Fruit fly (Drosophila melanogaster): ENCODE measurements around the gene par-6.

The par-6 gene

dm6 chrX:17696637-17697036, 6.5 kb upstream of the par-6 start (continued):
- peak; percentile 21 for TF ChIP-seq OdsH (GFP tag; optimal IDR thresholded peaks at IDR 0.05)
- TF ChIP-seq Sp1 (GFP tag; optimal IDR thresholded peaks at IDR 0.05) = peak; percentile 79

dm6 chrX:17697266-17697665, 5.9 kb upstream of the par-6 start:
- TF ChIP-seq br (GFP tag; optimal IDR thresholded peaks at IDR 0.05) = peak; percentile 3
- TF ChIP-seq ey (GFP tag; optimal IDR thresholded peaks at IDR 0.05) = no peak
- no peak for TF ChIP-seq GATAd (GFP tag; optimal IDR thresholded peaks at IDR 0.05)
- peak; percentile 30 for TF ChIP-seq HLH106 (tag; optimal IDR thresholded peaks at IDR 0.05)

dm6 chrX:17697703-17698145, 5.4 kb upstream of the par-6 start:
- TF ChIP-seq Vsx2 (GFP tag; optimal IDR thresholded peaks at IDR 0.05; ENCODE audit: partially characterized antibody) = peak; percentile 57
- no peak for TF ChIP-seq OdsH (GFP tag; optimal IDR thresholded peaks at IDR 0.05)

dm6 chrX:17698436-17698835, 4.7 kb upstream of the par-6 start, which contains the start of gene chas:
Gene chas, minus strand, starts transcription at chrX:17698730.
- TF ChIP-seq dl (GFP tag; optimal IDR thresholded peaks at IDR 0.05; ENCODE audit: insufficient read depth in 1 of 2, partially characterized antibody in 2 of 2) (peak in 1 of 2 experiments; percentile 36), sage (GFP tag; optimal IDR thresholded peaks at IDR 0.05) (no peak), Dif (GFP tag; optimal IDR thresholded peaks at IDR 0.05; ENCODE audit: partially characterized antibody) (peak; percentile 64)

- TF ChIP-seq Dfd (GFP tag; optimal IDR thresholded peaks at IDR 0.05) = no peak
- TF ChIP-seq CrebA (GFP tag; optimal IDR thresholded peaks at IDR 0.05; ENCODE audit: borderline replicate concordance) = no peak
- peak; percentile 40 for TF ChIP-seq tai (GFP tag; optimal IDR thresholded peaks at IDR 0.05)
- peak; percentile 84 for TF ChIP-seq sv (GFP tag; optimal IDR thresholded peaks at IDR 0.05)
- peak; percentile 86 for TF ChIP-seq dmrt93B (GFP tag; optimal IDR thresholded peaks at IDR 0.05)
- TF ChIP-seq foxo (GFP tag; optimal IDR thresholded peaks at IDR 0.05) = peak in 1 of 2 experiments; percentile 88
- TF ChIP-seq br (GFP tag; optimal IDR thresholded peaks at IDR 0.05) = peak; percentile 89
- TF ChIP-seq ey (GFP tag; optimal IDR thresholded peaks at IDR 0.05) = peak; percentile 83
- TF ChIP-seq Vsx2 (GFP tag; optimal IDR thresholded peaks at IDR 0.05; ENCODE audit: partially characterized antibody) = no peak
- peak; percentile 81 for TF ChIP-seq rgr (GFP tag; optimal IDR thresholded peaks at IDR 0.05)
- TF ChIP-seq HLH106 (tag; optimal IDR thresholded peaks at IDR 0.05) = peak; percentile 90
- TF ChIP-seq Mio (GFP tag; optimal IDR thresholded peaks at IDR 0.05) = no peak
- TF ChIP-seq Hnf4 (GFP tag; optimal IDR thresholded peaks at IDR 0.05) = peak; percentile 83
- TF ChIP-seq brk (GFP tag; optimal IDR thresholded peaks at IDR 0.05) = peak; percentile 42
- TF ChIP-seq Myc (optimal IDR thresholded peaks at IDR 0.05) = no peak
- no peak for TF ChIP-seq Hr83 (GFP tag; optimal IDR thresholded peaks at IDR 0.05; ENCODE audit: poor library complexity, severe bottlenecking)
- peak; percentile 81 for TF ChIP-seq CG9705 (GFP tag; optimal IDR thresholded peaks at IDR 0.05)
- peak; percentile 91 for TF ChIP-seq fru (GFP tag; optimal IDR thresholded peaks at IDR 0.05)
- peak; percentile 79 for TF ChIP-seq psq (GFP tag; optimal IDR thresholded peaks at IDR 0.05)
- TF ChIP-seq OdsH (GFP tag; optimal IDR thresholded peaks at IDR 0.05) = peak; percentile 81
- peak; percentile 38 for TF ChIP-seq dsf (GFP tag; optimal IDR thresholded peaks at IDR 0.05; ENCODE audit: borderline replicate concordance)
- peak; percentile 73 for TF ChIP-seq CG32264 (GFP tag; optimal IDR thresholded peaks at IDR 0.05)
- TF ChIP-seq sage (GFP tag; optimal IDR thresholded peaks at IDR 0.05) = peak; percentile 41
- TF ChIP-seq Rel (GFP tag; optimal IDR thresholded peaks at IDR 0.05) = no peak
- peak; percentile 35 for TF ChIP-seq Rel (tag; optimal IDR thresholded peaks at IDR 0.05)
- TF ChIP-seq woc (GFP tag; optimal IDR thresholded peaks at IDR 0.05) = peak; percentile 95
- TF ChIP-seq dl (GFP tag; optimal IDR thresholded peaks at IDR 0.05; ENCODE audit: insufficient read depth in 1 of 2, partially characterized antibody in 2 of 2) = no peak
- peak; percentile 88 for TF ChIP-seq h (GFP tag; optimal IDR thresholded peaks at IDR 0.05)
- TF ChIP-seq Jra (GFP tag; optimal IDR thresholded peaks at IDR 0.05) = peak; percentile 78
- no peak for TF ChIP-seq lola (GFP tag; optimal IDR thresholded peaks at IDR 0.05)
- peak; percentile 92 for TF ChIP-seq Sp1 (GFP tag; optimal IDR thresholded peaks at IDR 0.05)
Observed at dm6 chrX:17698864-17699504, 4.2 kb upstream of the par-6 start.

All from whole organism, wandering third instar larva.